Worm (Caenorhabditis elegans) whole organism, early embryonic: Measurements from ENCODE around the gene ZK177.1.
"Not testable (repeated sequence)": the region's sequence is repeated elsewhere in the genome, so short reads cannot be mapped to it uniquely, and the experiment has no call there.

Experiments used
- B0310.2 ChIP-seq: sonication (generic microtip); optimal IDR thresholded peaks from 2 replicates; lab custom pipeline; 2016; ENCODE audit warnings: mild to moderate bottlenecking, missing genetic modification characterization, missing compliant biosample characterization
- F13C5.2 ChIP-seq: sonication (generic microtip); optimal IDR thresholded peaks from 2 replicates; lab custom pipeline; 2017; ENCODE audit warnings: mild to moderate bottlenecking, missing genetic modification characterization, inconsistent platforms, missing compliant biosample characterization
- aly-1 ChIP-seq: sonication (generic microtip); optimal IDR thresholded peaks from 2 replicates; lab custom pipeline; 2016; ENCODE audit warnings: missing genetic modification characterization, missing compliant biosample characterization
- ama-1 ChIP-seq: fragments of 150-350 bp; optimal IDR thresholded peaks from 2 replicates; lab custom pipeline; 2014
- ceh-13 ChIP-seq: fragments of 200-800 bp; sonication (Bioruptor generic); optimal IDR thresholded peaks from 2 replicates; lab custom pipeline; 2018; ENCODE audit warnings: mild to moderate bottlenecking, missing genetic modification characterization, missing compliant biosample characterization
- ceh-36 ChIP-seq: sonication (generic microtip); optimal IDR thresholded peaks from 2 replicates; lab custom pipeline; 2016; ENCODE audit warnings: missing genetic modification characterization, inconsistent platforms, missing compliant biosample characterization
- ets-7 ChIP-seq: sonication (generic microtip); optimal IDR thresholded peaks from 2 replicates; lab custom pipeline; 2016; ENCODE audit warnings: missing genotype, missing genetic modification characterization, missing compliant biosample characterization
- flt-1 ChIP-seq: fragments of 200-800 bp; sonication (Bioruptor generic); IDR thresholded peaks from 2 replicates; pipeline ENCODE4 v1.3.6; 2022; ENCODE audit warnings: missing genetic modification characterization, missing compliant biosample characterization
- hmbx-1 ChIP-seq: sonication (generic microtip); optimal IDR thresholded peaks from 2 replicates; lab custom pipeline; 2016; ENCODE audit warnings: mild to moderate bottlenecking, missing genetic modification characterization, missing compliant biosample characterization
- hmg-4 ChIP-seq: fragments of 200-800 bp; sonication (Bioruptor generic); optimal IDR thresholded peaks from 2 replicates; lab custom pipeline; 2018; ENCODE audit warnings: mild to moderate bottlenecking, missing genetic modification characterization, missing compliant biosample characterization
- hnd-1 ChIP-seq: sonication (generic microtip); optimal IDR thresholded peaks from 2 replicates; lab custom pipeline; 2016; ENCODE audit warnings: missing genetic modification characterization, missing compliant biosample characterization
- pes-1 ChIP-seq: fragments of 200-800 bp; sonication (Bioruptor generic); IDR thresholded peaks from 2 replicates; pipeline ENCODE4 v1.3.6; 2022; ENCODE audit warnings: missing genetic modification reagents, missing genetic modification characterization, missing compliant biosample characterization
- scrt-1 ChIP-seq: fragments of 200-800 bp; sonication (Bioruptor generic); IDR thresholded peaks from 2 replicates; pipeline ENCODE4 v1.3.6; 2022; ENCODE audit warnings: missing genetic modification characterization, missing compliant biosample characterization
- sea-1 ChIP-seq: fragments of 200-800 bp; sonication (Bioruptor generic); conservative IDR thresholded peaks from 2 replicates; pipeline ENCODE4 v1.3.6; 2022; ENCODE audit warnings: missing genetic modification characterization, missing compliant biosample characterization
- tbx-11 ChIP-seq: fragments of 200-800 bp; sonication (Bioruptor generic); IDR thresholded peaks from 2 replicates; pipeline ENCODE4 v1.3.6; 2022; ENCODE audit warnings: missing genetic modification characterization, missing compliant biosample characterization
- tbx-37 ChIP-seq: fragments of 200-800 bp; sonication (Bioruptor generic); conservative IDR thresholded peaks from 2 replicates; pipeline ENCODE4 v1.3.6; 2022; ENCODE audit warnings: missing genetic modification reagents, missing genetic modification characterization, missing compliant biosample characterization
- tra-4 ChIP-seq: sonication (generic microtip); optimal IDR thresholded peaks from 2 replicates; lab custom pipeline; 2017; ENCODE audit warnings: missing genetic modification characterization, missing compliant biosample characterization

The ZK177.1 gene

ce11 chrII:5522637-5523036 is 5.3 kb upstream of the ZK177.1 start, which contains the start of gene ZK177.11:
Gene ZK177.11 (plus strand): TSS chrII:5522937.
- TF ChIP-seq ama-1 (no peak), scrt-1 (GFP tag; lab: Robert Waterston, UW) (no peak), tra-4 (no peak), tbx-37 (GFP tag; lab: Robert Waterston, UW) (no peak), ets-7 (tag; lab: Kevin White, UChicago) (no peak), hmbx-1 (tag; lab: Kevin White, UChicago) (no peak), ceh-13 (GFP tag; lab: Kevin White, UChicago) (no peak)

DNA sequence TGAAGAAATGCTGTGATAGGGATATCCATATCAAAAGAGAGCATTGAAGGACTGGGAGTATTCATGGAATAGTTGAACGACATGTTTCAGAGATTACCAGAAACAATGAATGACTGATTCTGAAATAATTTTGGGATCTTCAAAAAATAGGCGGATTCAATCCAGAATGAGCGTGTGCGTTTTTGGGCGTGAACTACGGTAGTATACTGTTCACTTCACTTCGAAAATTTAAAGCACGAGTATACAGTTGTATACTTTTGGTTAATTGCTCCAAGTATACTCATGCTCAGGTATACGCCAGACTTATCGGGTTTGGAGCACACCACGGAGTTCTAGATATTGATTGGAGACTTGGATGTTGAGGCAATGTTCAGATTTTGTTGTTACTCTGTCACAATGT is 2.6 kb upstream of the ZK177.1 start, which contains the start of gene tbx-35:
Gene tbx-35, minus strand, starts transcription at position 101 of the 400 bp plus-strand sequence.
- no peak for TF ChIP-seq ceh-13 (GFP tag; lab: Kevin White, UChicago)

- no peak for TF ChIP-seq B0310.2
Measured at ce11 chrII:5531855-5532328, 4.0 kb downstream of the ZK177.1 start, which contains the start of gene C17C3.9. Gene C17C3.9 (minus strand): TSS chrII:5532278.

- TF ChIP-seq hmbx-1 (tag; lab: Kevin White, UChicago) (no peak), tra-4 (no peak), aly-1 (tag; lab: Kevin White, UChicago) (no peak), tbx-37 (GFP tag; lab: Robert Waterston, UW) (no peak), B0310.2 (no peak), tbx-11 (no peak), F13C5.2 (tag; lab: Kevin White, UChicago) (no peak), ceh-36 (tag; lab: Kevin White, UChicago) (no peak)
Measured at ce11 chrII:5533642-5534041, 5.7 kb downstream of the ZK177.1 start, which contains the start of gene hlh-26. Gene hlh-26 (minus strand): TSS chrII:5533742.

- not testable (repeated sequence) for TF ChIP-seq pes-1 (GFP tag; lab: Robert Waterston, UW); ceh-13 (GFP tag; lab: Kevin White, UChicago); scrt-1 (GFP tag; lab: Robert Waterston, UW)
Measured at ce11 chrII:5534939-5535338, 7.0 kb downstream of the ZK177.1 start, which contains the start of gene hlh-25. Gene hlh-25 (plus strand): TSS chrII:5535239.

- TF ChIP-seq F13C5.2 (tag; lab: Kevin White, UChicago) (no peak), tbx-11 (no peak), pes-1 (GFP tag; lab: Robert Waterston, UW) (no peak), hmg-4 (GFP tag; lab: Kevin White, UChicago) (no peak), hnd-1 (tag; lab: Kevin White, UChicago) (no peak), ets-7 (tag; lab: Kevin White, UChicago) (no peak), tra-4 (no peak), tbx-37 (GFP tag; lab: Robert Waterston, UW) (no peak), scrt-1 (GFP tag; lab: Robert Waterston, UW) (no peak), B0310.2 (no peak), ama-1 (no peak), flt-1 (GFP tag; lab: Robert Waterston, UW) (no peak), sea-1 (no peak), ceh-36 (tag; lab: Kevin White, UChicago) (no peak), aly-1 (tag; lab: Kevin White, UChicago) (no peak), ceh-13 (GFP tag; lab: Kevin White, UChicago) (no peak), hmbx-1 (tag; lab: Kevin White, UChicago) (no peak)
Measured at ce11 chrII:5537078-5537477, 9.1 kb downstream of the ZK177.1 start.

DNA sequence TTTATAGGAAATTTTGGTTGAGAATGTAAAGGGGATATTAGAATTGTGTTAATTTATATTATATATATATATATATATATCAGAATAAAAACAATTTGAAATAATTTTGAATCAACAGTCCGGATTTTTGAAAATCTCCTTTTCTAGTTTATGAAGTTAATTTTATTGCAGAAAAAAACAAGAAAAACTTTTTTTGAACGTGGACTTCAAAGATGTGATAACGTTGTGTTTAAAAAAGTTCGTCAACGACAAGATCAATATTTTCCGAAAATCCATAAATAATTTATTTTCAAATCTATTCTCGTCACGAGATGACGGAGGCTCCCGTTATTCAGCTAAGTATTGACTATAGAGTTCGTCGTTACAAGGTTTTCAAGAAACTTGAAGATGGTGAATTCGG is 9.6 kb downstream of the ZK177.1 start, which contains the start of gene C17C3.11:
Gene C17C3.11, plus strand, starts transcription at position 301 of the 400 bp plus-strand sequence.
- TF ChIP-seq tra-4 (no peak), hmbx-1 (tag; lab: Kevin White, UChicago) (no peak), tbx-11 (no peak), tbx-37 (GFP tag; lab: Robert Waterston, UW) (no peak), hnd-1 (tag; lab: Kevin White, UChicago) (no peak), F13C5.2 (tag; lab: Kevin White, UChicago) (no peak), flt-1 (GFP tag; lab: Robert Waterston, UW) (no peak), scrt-1 (GFP tag; lab: Robert Waterston, UW) (no peak), ama-1 (no peak), pes-1 (GFP tag; lab: Robert Waterston, UW) (no peak), sea-1 (no peak), ceh-13 (GFP tag; lab: Kevin White, UChicago) (no peak), ets-7 (tag; lab: Kevin White, UChicago) (no peak), hmg-4 (GFP tag; lab: Kevin White, UChicago) (no peak), aly-1 (tag; lab: Kevin White, UChicago) (no peak), B0310.2 (no peak), ceh-36 (tag; lab: Kevin White, UChicago) (no peak)

- not testable (repeated sequence) for TF ChIP-seq F13C5.2 (tag; lab: Kevin White, UChicago); B0310.2; ceh-13 (GFP tag; lab: Kevin White, UChicago)
Measured at ce11 chrII:5540113-5540512, 12.2 kb downstream of the ZK177.1 start, which contains the start of gene hlh-27. Gene hlh-27 (minus strand): TSS chrII:5540213.

DNA sequence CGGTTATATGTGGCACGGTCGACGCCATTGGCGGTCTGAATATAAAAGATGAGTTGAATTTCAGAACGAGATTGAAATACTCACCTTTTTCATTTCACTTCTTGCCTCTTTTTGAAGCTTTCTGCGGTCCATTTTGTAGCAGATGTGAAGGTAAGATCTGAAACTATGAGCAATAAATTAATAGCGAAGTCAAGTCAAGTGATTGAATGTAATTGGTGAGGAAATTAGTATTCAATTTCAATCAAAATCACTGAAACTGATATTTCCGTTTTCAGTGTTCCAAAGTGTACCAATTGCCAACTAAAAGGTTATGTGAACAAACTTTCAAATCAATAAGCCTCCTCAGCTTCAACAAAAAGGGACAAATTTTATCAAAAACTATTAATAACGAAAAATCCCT is 13.7 kb downstream of the ZK177.1 start, which contains the start of gene C17C3.24:
Gene C17C3.24, minus strand, starts transcription at position 101 of the 400 bp plus-strand sequence.
- no peak for TF ChIP-seq F13C5.2 (tag; lab: Kevin White, UChicago)
- TF ChIP-seq scrt-1 (GFP tag; lab: Robert Waterston, UW), result no peak
- no peak for TF ChIP-seq ama-1
- no peak for TF ChIP-seq pes-1 (GFP tag; lab: Robert Waterston, UW)
- TF ChIP-seq hnd-1 (tag; lab: Kevin White, UChicago), result no peak
- TF ChIP-seq ceh-13 (GFP tag; lab: Kevin White, UChicago), result no peak
- TF ChIP-seq B0310.2, result no peak
- no peak for TF ChIP-seq sea-1
- no peak for TF ChIP-seq flt-1 (GFP tag; lab: Robert Waterston, UW)
- TF ChIP-seq hmbx-1 (tag; lab: Kevin White, UChicago), result no peak
- TF ChIP-seq tbx-37 (GFP tag; lab: Robert Waterston, UW), result no peak
- TF ChIP-seq ceh-36 (tag; lab: Kevin White, UChicago), result no peak
- no peak for TF ChIP-seq tbx-11
- TF ChIP-seq ets-7 (tag; lab: Kevin White, UChicago), result no peak
- TF ChIP-seq aly-1 (tag; lab: Kevin White, UChicago), result no peak
- no peak for TF ChIP-seq hmg-4 (GFP tag; lab: Kevin White, UChicago)
- TF ChIP-seq tra-4, result no peak
